Worm (Caenorhabditis elegans) whole organism, midembryonic: ENCODE measurements around the gene col-97.
A peak's percentile ranks its signal among the peaks of the same experiment; 100 is the strongest.

ENCODE experiments used
- T22C8.4 ChIP-seq: fragments of 200-800 bp; sonication (Bioruptor generic); IDR thresholded peaks from 2 replicates; pipeline ENCODE4 v1.3.6; 2022; ENCODE audit warnings: missing genetic modification characterization, missing compliant biosample characterization
- cog-1 ChIP-seq: sonication (generic microtip); optimal IDR thresholded peaks from 2 replicates; lab custom pipeline; 2016; ENCODE audit warnings: missing genetic modification characterization, missing compliant biosample characterization
- flt-1 ChIP-seq: fragments of 200-800 bp; sonication (Bioruptor generic); IDR thresholded peaks from 2 replicates; pipeline ENCODE4 v1.3.6; 2022; ENCODE audit warnings: missing genetic modification characterization, missing compliant biosample characterization
- med-1 ChIP-seq: sonication (generic microtip); optimal IDR thresholded peaks from 2 replicates; lab custom pipeline; 2017; ENCODE audit warnings: missing genetic modification characterization, mild to moderate bottlenecking, missing compliant biosample characterization, antibody characterized with exemption, missing genetic modification reagents; ENCODE audit not compliant: insufficient read depth
- ref-1 ChIP-seq: fragments of 200-800 bp; sonication (Bioruptor generic); conservative IDR thresholded peaks from 2 replicates; pipeline ENCODE4 v1.3.6; 2022; ENCODE audit warnings: missing genetic modification reagents, missing genetic modification characterization, missing compliant biosample characterization
- tab-1 ChIP-seq: fragments of 200-800 bp; sonication (Bioruptor generic); IDR thresholded peaks from 2 replicates; pipeline ENCODE4 v1.3.6; 2022; ENCODE audit warnings: missing genetic modification characterization, missing compliant biosample characterization
- ztf-29 ChIP-seq: fragments of 200-800 bp; sonication (Bioruptor generic); IDR thresholded peaks from 2 replicates; pipeline ENCODE4 v1.3.6; 2022; ENCODE audit warnings: missing genetic modification reagents, missing genetic modification characterization, missing compliant biosample characterization

- TF ChIP-seq ztf-29 (GFP tag; lab: Robert Waterston, UW) (no peak), tab-1 (GFP tag; lab: Robert Waterston, UW) (no peak), flt-1 (GFP tag; lab: Robert Waterston, UW) (no peak), med-1 (GFP tag; lab: Kevin White, UChicago) (no peak), cog-1 (tag; lab: Kevin White, UChicago) (peak; percentile 6), ref-1 (no peak), T22C8.4 (GFP tag; lab: Robert Waterston, UW) (no peak)
These were observed 8.6 kb upstream of the col-97 start, which contains the start of gene ZK1010.10 for ce11 chrIII:13002098-13002497.
